Fruit fly (Drosophila melanogaster) whole organism, adult: Measurements from ENCODE around the gene Srx.

Experiments used
- CG11617 ChIP-seq: fragments of 200-800 bp; sonication (Bioruptor generic); optimal IDR thresholded peaks from 2 replicates; lab custom pipeline; 2017; ENCODE audit warnings: mild to moderate bottlenecking, missing biosample characterization, missing genetic modification reagents, missing genetic modification characterization
- CG12768 ChIP-seq: fragments of 200-800 bp; sonication (Bioruptor generic); optimal IDR thresholded peaks from 2 replicates; lab custom pipeline; 2017; ENCODE audit warnings: missing biosample characterization, missing genetic modification characterization, mild to moderate bottlenecking, moderate library complexity, missing genetic modification reagents
- CG14711 ChIP-seq: fragments of 200-800 bp; sonication (Bioruptor generic); optimal IDR thresholded peaks from 2 replicates; lab custom pipeline; 2018; ENCODE audit warnings: missing biosample characterization, mild to moderate bottlenecking, missing genetic modification characterization, moderate library complexity
- CG1620 ChIP-seq: fragments of 200-800 bp; sonication (Bioruptor generic); optimal IDR thresholded peaks from 2 replicates; lab custom pipeline; 2016; ENCODE audit warnings: missing biosample characterization, missing genetic modification characterization
- CG33017 ChIP-seq: fragments of 200-800 bp; sonication (Bioruptor generic); optimal IDR thresholded peaks from 2 replicates; lab custom pipeline; 2018; ENCODE audit warnings: missing biosample characterization, mild to moderate bottlenecking, missing genetic modification characterization, moderate library complexity
- CG5204 ChIP-seq: fragments of 200-800 bp; sonication (Bioruptor generic); optimal IDR thresholded peaks from 2 replicates; lab custom pipeline; 2016; ENCODE audit warnings: missing biosample characterization, missing genetic modification characterization
- CG7045 ChIP-seq: fragments of 200-800 bp; sonication (Bioruptor generic); optimal IDR thresholded peaks from 2 replicates; lab custom pipeline; 2017; ENCODE audit warnings: missing biosample characterization, mild to moderate bottlenecking, missing genetic modification characterization
- CG7101 ChIP-seq: fragments of 200-800 bp; sonication (Bioruptor generic); optimal IDR thresholded peaks from 2 replicates; lab custom pipeline; 2018; ENCODE audit warnings: missing biosample characterization, mild to moderate bottlenecking, missing genetic modification characterization, moderate library complexity
- Clk ChIP-seq: fragments of 200-800 bp; sonication (Bioruptor generic); optimal IDR thresholded peaks from 2 replicates; lab custom pipeline; 2017; ENCODE audit warnings: missing biosample characterization, missing genetic modification characterization
- Crg-1 ChIP-seq: fragments of 200-800 bp; sonication (Bioruptor generic); optimal IDR thresholded peaks from 2 replicates; lab custom pipeline; 2016; ENCODE audit warnings: missing biosample characterization, missing genetic modification characterization
- Hr96 ChIP-seq: fragments of 200-800 bp; sonication (Bioruptor generic); optimal IDR thresholded peaks from 2 replicates; lab custom pipeline; 2016; ENCODE audit warnings: missing biosample characterization, missing genetic modification characterization
- Mnt ChIP-seq: fragments of 200-800 bp; sonication (Bioruptor generic); optimal IDR thresholded peaks from 2 replicates; lab custom pipeline; 2016; ENCODE audit warnings: missing biosample characterization, mild to moderate bottlenecking, missing genetic modification characterization
- bab1 ChIP-seq: fragments of 200-800 bp; sonication (Bioruptor generic); optimal IDR thresholded peaks from 3 replicates; lab custom pipeline; 2019; ENCODE audit warnings: missing biosample characterization, mild to moderate bottlenecking, missing genetic modification characterization, moderate library complexity
- cic ChIP-seq: fragments of 200-800 bp; sonication (Bioruptor generic); optimal IDR thresholded peaks from 2 replicates; lab custom pipeline; 2017; ENCODE audit warnings: missing biosample characterization, mild to moderate bottlenecking, missing genetic modification characterization, moderate library complexity
- cnc ChIP-seq, 2 experiments: fragments of >200 bp; optimal IDR thresholded peaks; 2 replicates each; lab custom pipeline; 2017
- kay ChIP-seq: fragments of 200-800 bp; sonication (Bioruptor generic); peaks from one replicate; lab custom pipeline; 2016; ENCODE audit warnings: missing biosample characterization, missing genetic modification characterization, borderline replicate concordance
- ovo ChIP-seq: fragments of 200-800 bp; sonication (Bioruptor generic); optimal IDR thresholded peaks from 2 replicates; lab custom pipeline; 2016; ENCODE audit warnings: missing biosample characterization, missing genetic modification characterization
- pad ChIP-seq: fragments of 200-800 bp; sonication (Bioruptor generic); optimal IDR thresholded peaks from 3 replicates; lab custom pipeline; 2017; ENCODE audit warnings: missing biosample characterization, missing genetic modification characterization, mild to moderate bottlenecking, moderate library complexity, missing genetic modification reagents
- tj ChIP-seq: fragments of 200-800 bp; sonication (Bioruptor generic); optimal IDR thresholded peaks from 3 replicates; lab custom pipeline; 2017; ENCODE audit warnings: missing biosample characterization, mild to moderate bottlenecking, missing genetic modification characterization, moderate library complexity
- toe ChIP-seq: fragments of 200-800 bp; sonication (Bioruptor generic); optimal IDR thresholded peaks from 2 replicates; lab custom pipeline; 2016; ENCODE audit warnings: missing biosample characterization, missing genetic modification characterization

Srx gene

dm6 chrX:17845820-17846379 lies 10.9 kb upstream of the Srx start:
- peak; percentile 19 for TF ChIP-seq cic (GFP tag; lab: Kevin White, UChicago)
- no peak for TF ChIP-seq CG5204 (GFP tag; lab: Kevin White, UChicago)
- TF ChIP-seq CG33017 (tag; lab: Kevin White, UChicago) = no peak

dm6 chrX:17850179-17850578 lies 6.6 kb upstream of the Srx start, which contains the start of the genes CG15814 and Spt7:
Gene CG15814, minus strand, starts transcription at chrX:17850342.
Gene Spt7, plus strand, starts transcription at chrX:17850460.
- TF ChIP-seq tj (peak; percentile 61), CG7101 (tag; lab: Kevin White, UChicago) (peak; percentile 43), CG5204 (GFP tag; lab: Kevin White, UChicago) (no peak), ovo (peak; percentile 72), CG14711 (peak; percentile 8), pad (peak; percentile 51), kay (no peak), CG1620 (GFP tag; lab: Kevin White, UChicago) (peak; percentile 34), bab1 (GFP tag; lab: Kevin White, UChicago) (peak; percentile 69), cic (GFP tag; lab: Kevin White, UChicago) (peak; percentile 40), CG11617 (GFP tag; lab: Kevin White, UChicago) (peak; percentile 65), cnc (optimal IDR thresholded peaks at IDR 0.05; lab: Kevin White, UChicago) (peak in 1 of 2 experiments; percentile 16), Crg-1 (GFP tag; lab: Kevin White, UChicago) (peak; percentile 69), Mnt (peak; percentile 81), Hr96 (GFP tag; lab: Kevin White, UChicago) (no peak)

dm6 chrX:17852457-17852856 lies 4.3 kb upstream of the Srx start, which contains the start of gene CG32554:
Gene CG32554, minus strand, starts transcription at chrX:17852685.
- TF ChIP-seq Mnt (no peak), bab1 (GFP tag; lab: Kevin White, UChicago) (peak; percentile 6)

dm6 chrX:17856029-17856428 lies 745 bp upstream of the Srx start, which contains the start of gene Mco4:
Gene Mco4, minus strand, starts transcription at chrX:17856129.
- no peak for TF ChIP-seq cnc (optimal IDR thresholded peaks at IDR 0.05; lab: Kevin White, UChicago)
- TF ChIP-seq CG11617 (GFP tag; lab: Kevin White, UChicago) = no peak
- TF ChIP-seq Hr96 (GFP tag; lab: Kevin White, UChicago) = no peak
- no peak for TF ChIP-seq cic (GFP tag; lab: Kevin White, UChicago)
- TF ChIP-seq pad = no peak
- no peak for TF ChIP-seq CG7045 (GFP tag; lab: Kevin White, UChicago)
- no peak for TF ChIP-seq CG12768 (GFP tag; lab: Kevin White, UChicago)
- no peak for TF ChIP-seq toe (GFP tag; lab: Kevin White, UChicago)
- TF ChIP-seq tj = no peak
- TF ChIP-seq CG7101 (tag; lab: Kevin White, UChicago) = no peak
- no peak for TF ChIP-seq kay
- no peak for TF ChIP-seq ovo
- no peak for TF ChIP-seq Clk (GFP tag; lab: Kevin White, UChicago)
- TF ChIP-seq CG1620 (GFP tag; lab: Kevin White, UChicago) = no peak
- TF ChIP-seq bab1 (GFP tag; lab: Kevin White, UChicago) = no peak
- no peak for TF ChIP-seq CG5204 (GFP tag; lab: Kevin White, UChicago)

- no peak for TF ChIP-seq Hr96 (GFP tag; lab: Kevin White, UChicago)
- no peak for TF ChIP-seq CG14711
- TF ChIP-seq kay = no peak
- TF ChIP-seq cic (GFP tag; lab: Kevin White, UChicago) = no peak
- TF ChIP-seq CG7045 (GFP tag; lab: Kevin White, UChicago) = no peak
- TF ChIP-seq ovo = no peak
- TF ChIP-seq CG1620 (GFP tag; lab: Kevin White, UChicago) = no peak
- no peak for TF ChIP-seq CG7101 (tag; lab: Kevin White, UChicago)
- TF ChIP-seq CG11617 (GFP tag; lab: Kevin White, UChicago) = no peak
- no peak for TF ChIP-seq tj
- no peak for TF ChIP-seq Crg-1 (GFP tag; lab: Kevin White, UChicago)
- TF ChIP-seq CG5204 (GFP tag; lab: Kevin White, UChicago) = no peak
- no peak for TF ChIP-seq Mnt
- no peak for TF ChIP-seq Clk (GFP tag; lab: Kevin White, UChicago)
- TF ChIP-seq CG12768 (GFP tag; lab: Kevin White, UChicago) = no peak
- no peak for TF ChIP-seq cnc (optimal IDR thresholded peaks at IDR 0.05; lab: Kevin White, UChicago)
- TF ChIP-seq pad = no peak
- TF ChIP-seq bab1 (GFP tag; lab: Kevin White, UChicago) = no peak
Measured at dm6 chrX:17857809-17858208, 1.0 kb downstream of the Srx start.

dm6 chrX:17860711-17861110 lies 3.9 kb downstream of the Srx start, which contains the start of the genes Arp8 and CG6769:
Gene Arp8, minus strand, starts transcription at chrX:17860800.
Gene CG6769, plus strand, starts transcription at chrX:17861002.
- TF ChIP-seq toe (GFP tag; lab: Kevin White, UChicago) (peak; percentile 22), CG14711 (peak; percentile 54), CG7045 (GFP tag; lab: Kevin White, UChicago) (no peak), Mnt (peak; percentile 89), CG11617 (GFP tag; lab: Kevin White, UChicago) (peak; percentile 54), bab1 (GFP tag; lab: Kevin White, UChicago) (peak; percentile 10), kay (no peak), CG33017 (tag; lab: Kevin White, UChicago) (no peak), Crg-1 (GFP tag; lab: Kevin White, UChicago) (peak; percentile 7), CG7101 (tag; lab: Kevin White, UChicago) (peak; percentile 48), CG1620 (GFP tag; lab: Kevin White, UChicago) (peak; percentile 29), tj (peak; percentile 6)
